Worm (Caenorhabditis elegans) whole organism, young adult: ENCODE data around the gene rnp-4.

Experiments
- B0035.1 ChIP-seq: sonication (generic microtip); optimal IDR thresholded peaks from 2 replicates; lab custom pipeline; 2016; ENCODE audit warnings: missing genetic modification characterization, mild to moderate bottlenecking, missing compliant biosample characterization, missing genotype, missing genetic modification reagents
- C06A6.2 ChIP-seq: fragments of 200-800 bp; sonication (Bioruptor generic); conservative IDR thresholded peaks from 2 replicates; pipeline ENCODE4 v1.3.6; 2022; ENCODE audit warnings: missing genetic modification characterization, missing compliant biosample characterization
- C17E4.6 ChIP-seq: fragments of 200-800 bp; sonication (Bioruptor generic); IDR thresholded peaks from 2 replicates; pipeline ENCODE4 v1.3.6; 2022; ENCODE audit warnings: missing genetic modification reagents, missing genetic modification characterization, missing compliant biosample characterization
- F23B12.7 ChIP-seq: sonication (generic microtip); optimal IDR thresholded peaks from 2 replicates; lab custom pipeline; 2017; ENCODE audit warnings: missing genetic modification characterization, mild to moderate bottlenecking, missing compliant biosample characterization, antibody characterized with exemption, moderate library complexity; ENCODE audit not compliant: insufficient read depth
- F37B4.10 ChIP-seq: fragments of 200-800 bp; sonication (Bioruptor generic); IDR thresholded peaks from 2 replicates; pipeline ENCODE4 v1.3.6; 2022; ENCODE audit warnings: missing genetic modification characterization, missing compliant biosample characterization
- F52B5.7 ChIP-seq: sonication (generic microtip); optimal IDR thresholded peaks from 2 replicates; lab custom pipeline; 2016; ENCODE audit warnings: mild to moderate bottlenecking, missing genetic modification characterization, missing compliant biosample characterization
- F57C9.4 ChIP-seq: sonication (generic microtip); optimal IDR thresholded peaks from 2 replicates; lab custom pipeline; 2017; ENCODE audit warnings: mild to moderate bottlenecking, missing genetic modification characterization, missing compliant biosample characterization
- K11D2.4 ChIP-seq: fragments of 200-800 bp; sonication (Bioruptor generic); IDR thresholded peaks from 2 replicates; pipeline ENCODE4 v1.3.6; 2022; ENCODE audit warnings: missing genetic modification reagents, missing genetic modification characterization, missing compliant biosample characterization
- K12H6.12 ChIP-seq: fragments of 200-800 bp; sonication (Bioruptor generic); optimal IDR thresholded peaks from 2 replicates; lab custom pipeline; 2018; ENCODE audit warnings: mild to moderate bottlenecking, missing genetic modification characterization, missing compliant biosample characterization
- T07F8.4 ChIP-seq: sonication (generic microtip); optimal IDR thresholded peaks from 2 replicates; lab custom pipeline; 2016; ENCODE audit warnings: mild to moderate bottlenecking, missing genetic modification characterization, moderate library complexity, missing compliant biosample characterization
- T26A5.8 ChIP-seq: sonication (generic microtip); optimal IDR thresholded peaks from 2 replicates; lab custom pipeline; 2016; ENCODE audit warnings: missing genetic modification characterization, missing compliant biosample characterization
- Y53G8AR.9 ChIP-seq: fragments of 200-800 bp; sonication (Bioruptor generic); conservative IDR thresholded peaks from 2 replicates; pipeline ENCODE4 v1.3.6; 2022; ENCODE audit warnings: missing genetic modification reagents, missing genetic modification characterization, missing compliant biosample characterization
- Y56A3A.18 ChIP-seq: fragments of 200-800 bp; sonication (Bioruptor generic); IDR thresholded peaks from 2 replicates; pipeline ENCODE4 v1.3.6; 2022; ENCODE audit warnings: missing genetic modification reagents, missing genetic modification characterization, missing compliant biosample characterization
- Y79H2A.3 ChIP-seq: fragments of 200-800 bp; sonication (Bioruptor generic); conservative IDR thresholded peaks from 2 replicates; pipeline ENCODE4 v1.3.6; 2022; ENCODE audit warnings: missing genetic modification reagents, missing genetic modification characterization, missing compliant biosample characterization
- Y95B8A.8 ChIP-seq: fragments of 200-800 bp; sonication (Bioruptor generic); IDR thresholded peaks from 2 replicates; pipeline ENCODE4 v1.3.6; 2022; ENCODE audit warnings: missing genetic modification reagents, missing genetic modification characterization, missing compliant biosample characterization
- ZK185.1 ChIP-seq: sonication (generic microtip); optimal IDR thresholded peaks from 2 replicates; lab custom pipeline; 2016; ENCODE audit warnings: mild to moderate bottlenecking, missing genetic modification characterization, missing compliant biosample characterization; ENCODE audit not compliant: poor library complexity, severe bottlenecking
- aptf-2 ChIP-seq: fragments of 200-800 bp; sonication (Bioruptor generic); conservative IDR thresholded peaks from 2 replicates; pipeline ENCODE4 v1.3.6; 2022; ENCODE audit warnings: missing genetic modification reagents, missing genetic modification characterization, missing compliant biosample characterization
- atf-7 ChIP-seq: sonication (generic microtip); optimal IDR thresholded peaks from 2 replicates; lab custom pipeline; 2017; ENCODE audit warnings: mild to moderate bottlenecking, missing genetic modification characterization, missing compliant biosample characterization
- bed-1 ChIP-seq: fragments of 200-800 bp; sonication (Bioruptor generic); IDR thresholded peaks from 2 replicates; pipeline ENCODE4 v1.3.6; 2022; ENCODE audit warnings: missing genetic modification reagents, missing genetic modification characterization, missing compliant biosample characterization
- cebp-1 ChIP-seq, 2 experiments: fragments of 200-800 bp in 1 of 2; sonication (Bioruptor generic) in 1 of 2; sonication (generic microtip) in 1 of 2; IDR thresholded peaks in 1 of 2; optimal IDR thresholded peaks in 1 of 2; 2 replicates each; pipeline versions ENCODE4 v1.3.6 to Lab custom; 2017 to 2022; ENCODE audit warnings: missing compliant biosample characterization in 2 of 2, missing genetic modification characterization in 2 of 2, mild to moderate bottlenecking in 1 of 2, missing genetic modification reagents in 1 of 2, moderate library complexity in 1 of 2
- chd-7 ChIP-seq: sonication (generic microtip); optimal IDR thresholded peaks from 2 replicates; lab custom pipeline; 2016; ENCODE audit warnings: mild to moderate bottlenecking, missing genetic modification characterization, moderate library complexity, missing compliant biosample characterization
- die-1 ChIP-seq: sonication (generic microtip); optimal IDR thresholded peaks from 2 replicates; lab custom pipeline; 2016; ENCODE audit warnings: missing genotype, mild to moderate bottlenecking, missing genetic modification characterization, missing compliant biosample characterization
- dox-1 ChIP-seq: fragments of 200-800 bp; sonication (Bioruptor generic); IDR thresholded peaks from 2 replicates; pipeline ENCODE4 v1.3.6; 2022; ENCODE audit warnings: missing genetic modification reagents, missing genetic modification characterization, missing compliant biosample characterization
- dpff-1 ChIP-seq: sonication (generic microtip); optimal IDR thresholded peaks from 2 replicates; lab custom pipeline; 2017; ENCODE audit warnings: mild to moderate bottlenecking, missing genetic modification characterization, missing compliant biosample characterization
- dpl-1 ChIP-seq: fragments of 150-350 bp; optimal IDR thresholded peaks from 2 replicates; lab custom pipeline; 2014; ENCODE audit warnings: missing biosample characterization, missing genetic modification reagents, missing genetic modification characterization
- efl-1 ChIP-seq: fragments of 150-350 bp; optimal IDR thresholded peaks from 2 replicates; lab custom pipeline; 2014; ENCODE audit warnings: missing biosample characterization, missing genetic modification reagents, missing genetic modification characterization
- fkh-3 ChIP-seq: sonication (generic microtip); optimal IDR thresholded peaks from 2 replicates; lab custom pipeline; 2016; ENCODE audit warnings: mild to moderate bottlenecking, missing genetic modification characterization, missing compliant biosample characterization
- hlh-12 ChIP-seq: sonication (generic microtip); optimal IDR thresholded peaks from 2 replicates; lab custom pipeline; 2016; ENCODE audit warnings: missing genetic modification characterization, missing compliant biosample characterization
- hmg-1.2 ChIP-seq: fragments of 200-800 bp; sonication (Bioruptor generic); IDR thresholded peaks from 2 replicates; pipeline ENCODE4 v1.3.6; 2022; ENCODE audit warnings: missing genetic modification reagents, missing genetic modification characterization, missing compliant biosample characterization
- hrde-1 ChIP-seq: sonication (generic microtip); optimal IDR thresholded peaks from 2 replicates; lab custom pipeline; 2016; ENCODE audit warnings: missing genetic modification characterization, mild to moderate bottlenecking, missing compliant biosample characterization, moderate library complexity, missing genotype, missing genetic modification reagents, borderline replicate concordance
- lag-1 ChIP-seq: fragments of 200-800 bp; sonication (Bioruptor generic); IDR thresholded peaks from 2 replicates; pipeline ENCODE4 v1.3.6; 2022; ENCODE audit warnings: missing genetic modification reagents, missing genetic modification characterization, missing compliant biosample characterization
- let-607 ChIP-seq, 2 experiments: fragments of 200-800 bp in 1 of 2; sonication (Bioruptor generic) in 1 of 2; sonication (generic microtip) in 1 of 2; optimal IDR thresholded peaks; 2 replicates each; lab custom pipeline; 2016 to 2018; ENCODE audit warnings: mild to moderate bottlenecking in 2 of 2, missing compliant biosample characterization in 2 of 2, missing genetic modification characterization in 2 of 2, moderate library complexity in 2 of 2, missing genotype in 1 of 2
- lin-35 ChIP-seq, 3 experiments: fragments of 150-350 bp in 2 of 3; sonication (generic microtip) in 1 of 3; optimal IDR thresholded peaks; 2 replicates each; lab custom pipeline; 2014 to 2018; ENCODE audit warnings: missing biosample characterization in 3 of 3, missing genetic modification characterization in 3 of 3, missing genetic modification reagents in 3 of 3
- lsl-1 ChIP-seq: fragments of 200-800 bp; sonication (Bioruptor generic); optimal IDR thresholded peaks from 2 replicates; lab custom pipeline; 2018; ENCODE audit warnings: mild to moderate bottlenecking, missing genetic modification characterization, moderate library complexity, missing compliant biosample characterization
- madf-10 ChIP-seq: sonication (generic microtip); optimal IDR thresholded peaks from 2 replicates; lab custom pipeline; 2016; ENCODE audit warnings: mild to moderate bottlenecking, missing genetic modification characterization, missing compliant biosample characterization
- madf-3 ChIP-seq: fragments of 200-800 bp; sonication (Bioruptor generic); IDR thresholded peaks from 2 replicates; pipeline ENCODE4 v1.3.6; 2022; ENCODE audit warnings: missing genetic modification reagents, missing genetic modification characterization, missing compliant biosample characterization
- madf-6 ChIP-seq: fragments of 200-800 bp; sonication (Bioruptor generic); IDR thresholded peaks from 2 replicates; pipeline ENCODE4 v1.3.6; 2022; ENCODE audit warnings: missing genetic modification reagents, missing genetic modification characterization, missing compliant biosample characterization
- mcd-1 ChIP-seq: fragments of 200-800 bp; sonication (Bioruptor generic); IDR thresholded peaks from 2 replicates; pipeline ENCODE4 v1.3.6; 2022; ENCODE audit warnings: missing genetic modification reagents, missing genetic modification characterization, missing compliant biosample characterization
- mxl-1 ChIP-seq: sonication (generic microtip); optimal IDR thresholded peaks from 2 replicates; lab custom pipeline; 2016; ENCODE audit warnings: missing genetic modification characterization, missing compliant biosample characterization
- nhr-90 ChIP-seq: sonication (generic microtip); optimal IDR thresholded peaks from 2 replicates; lab custom pipeline; 2016; ENCODE audit warnings: missing genotype, mild to moderate bottlenecking, missing genetic modification characterization, missing compliant biosample characterization
- repo-1 ChIP-seq: sonication (generic microtip); optimal IDR thresholded peaks from 2 replicates; lab custom pipeline; 2017; ENCODE audit warnings: mild to moderate bottlenecking, missing genetic modification characterization, missing compliant biosample characterization
- snpc-1.3 ChIP-seq: sonication (generic microtip); optimal IDR thresholded peaks from 2 replicates; lab custom pipeline; 2017; ENCODE audit warnings: missing genetic modification characterization, mild to moderate bottlenecking, missing compliant biosample characterization, antibody characterized with exemption, moderate library complexity, missing genotype, missing genetic modification reagents; ENCODE audit not compliant: insufficient read depth
- sptf-2 ChIP-seq: fragments of 200-800 bp; sonication (Bioruptor generic); optimal IDR thresholded peaks from 2 replicates; lab custom pipeline; 2018; ENCODE audit warnings: mild to moderate bottlenecking, missing genetic modification characterization, missing compliant biosample characterization
- tbp1 ChIP-seq: fragments of 200-800 bp; sonication (Bioruptor generic); optimal IDR thresholded peaks from 2 replicates; lab custom pipeline; 2018; ENCODE audit warnings: mild to moderate bottlenecking, missing genetic modification characterization, missing compliant biosample characterization
- unc-130 ChIP-seq: sonication (generic microtip); optimal IDR thresholded peaks from 2 replicates; lab custom pipeline; 2016; ENCODE audit warnings: missing genetic modification reagents, missing genetic modification characterization, missing compliant biosample characterization
- xnd-1 ChIP-seq: sonication (generic microtip); optimal IDR thresholded peaks from 2 replicates; lab custom pipeline; 2016; ENCODE audit warnings: missing genotype, missing genetic modification reagents, missing genetic modification characterization, missing compliant biosample characterization

The rnp-4 gene

DNA sequence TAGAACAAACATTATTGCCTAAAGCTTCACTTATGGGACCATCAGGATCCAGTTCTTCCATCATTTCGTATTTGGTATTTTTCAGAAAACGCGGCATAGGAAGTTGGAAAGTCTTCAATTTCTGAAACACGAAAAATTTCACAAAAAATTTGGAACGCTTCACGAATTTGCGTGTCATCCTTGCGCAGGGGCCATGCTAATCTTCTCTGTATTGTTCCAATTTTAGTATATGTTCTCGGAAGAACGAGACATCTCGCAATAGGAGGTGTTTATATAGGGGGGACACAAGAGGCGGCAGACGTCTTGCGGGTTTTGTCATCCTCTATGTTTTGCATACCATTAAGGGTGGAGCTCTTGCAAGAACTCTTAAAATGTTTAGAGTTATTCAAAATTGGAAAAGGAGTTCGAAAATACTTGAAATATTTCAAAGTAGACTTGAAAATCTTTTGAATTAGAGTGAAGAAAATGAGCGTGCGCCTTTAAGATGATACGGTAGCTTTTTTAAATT lies 20.7 kb downstream of the rnp-4 start (continued):
- TF ChIP-seq C06A6.2 = peak; percentile 59
- peak; percentile 70; the same call in 1 of the 2 replicates for TF ChIP-seq C17E4.6
- peak; percentile 71 for TF ChIP-seq xnd-1 (tag; lab: Kevin White, UChicago)

DNA sequence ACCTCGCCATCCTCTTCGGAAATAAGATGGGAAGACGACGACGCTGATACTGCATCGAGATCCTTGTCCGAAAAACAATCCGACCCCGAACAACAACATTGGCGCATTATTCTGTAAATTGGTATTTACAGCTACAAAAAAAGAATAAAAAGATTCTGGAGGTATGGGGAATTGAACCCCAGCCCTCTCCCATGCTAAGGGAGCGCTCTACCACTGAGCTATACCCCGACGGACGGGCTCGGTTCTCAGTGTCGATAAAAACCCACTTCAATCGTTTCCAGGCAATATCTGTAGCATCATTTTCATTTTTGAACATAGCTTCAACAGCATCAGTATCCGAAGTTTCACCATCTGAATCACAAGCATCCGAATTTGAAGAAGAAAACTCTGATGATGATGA lies 22.7 kb downstream of the rnp-4 start:
- no peak for TF ChIP-seq Y53G8AR.9 (GFP tag; lab: Robert Waterston, UW)
- no peak for TF ChIP-seq madf-3
- TF ChIP-seq T26A5.8 (tag; lab: Kevin White, UChicago) = no peak
- TF ChIP-seq atf-7 (tag; lab: Kevin White, UChicago) = no peak
- no peak for TF ChIP-seq aptf-2 (GFP tag; lab: Robert Waterston, UW)
- TF ChIP-seq Y79H2A.3 (GFP tag; lab: Robert Waterston, UW) = no peak
- no peak for TF ChIP-seq B0035.1 (tag; lab: Kevin White, UChicago)
- TF ChIP-seq die-1 (tag; lab: Kevin White, UChicago) = peak; percentile 63
- no peak for TF ChIP-seq F23B12.7 (tag; lab: Kevin White, UChicago)
- peak; percentile 61 for TF ChIP-seq madf-6 (GFP tag; lab: Robert Waterston, UW)
- TF ChIP-seq K12H6.12 (tag; lab: Kevin White, UChicago) = no peak
- TF ChIP-seq T07F8.4 (tag; lab: Kevin White, UChicago) = no peak
- no peak for TF ChIP-seq efl-1 (GFP tag; lab: Kevin White, UChicago)
- no peak for TF ChIP-seq lag-1 (GFP tag; lab: Robert Waterston, UW)
- TF ChIP-seq cebp-1 (GFP tag; IDR thresholded peaks at IDR 0.05; lab: Robert Waterston, UW) = no peak
- TF ChIP-seq cebp-1 (tag; optimal IDR thresholded peaks at IDR 0.05; lab: Kevin White, UChicago) = peak; percentile 46
- TF ChIP-seq dpff-1 (tag; lab: Kevin White, UChicago) = no peak
- no peak for TF ChIP-seq repo-1 (tag; lab: Kevin White, UChicago)
- no peak for TF ChIP-seq lin-35 (GFP tag; optimal IDR thresholded peaks at IDR 0.05; lab: Kevin White, UChicago)
- no peak for TF ChIP-seq dpl-1 (GFP tag; lab: Kevin White, UChicago)
- peak; percentile 34 for TF ChIP-seq nhr-90
- TF ChIP-seq chd-7 (tag; lab: Kevin White, UChicago) = peak; percentile 6
- peak; percentile 88 for TF ChIP-seq tbp1 (GFP tag; lab: Kevin White, UChicago)
- TF ChIP-seq hmg-1.2 = peak; percentile 54
- no peak for TF ChIP-seq F37B4.10 (GFP tag; lab: Robert Waterston, UW)
- TF ChIP-seq madf-10 (tag; lab: Kevin White, UChicago) = no peak
- no peak for TF ChIP-seq let-607 (tag; optimal IDR thresholded peaks at IDR 0.05; lab: Kevin White, UChicago)
- TF ChIP-seq snpc-1.3 (tag; lab: Kevin White, UChicago) = no peak
- peak; percentile 26 for TF ChIP-seq lsl-1 (GFP tag; lab: Kevin White, UChicago)
- no peak for TF ChIP-seq unc-130 (GFP tag; lab: Kevin White, UChicago)
- no peak for TF ChIP-seq hlh-12 (tag; lab: Kevin White, UChicago)
- TF ChIP-seq hrde-1 (tag; lab: Kevin White, UChicago) = no peak
- no peak for TF ChIP-seq sptf-2 (GFP tag; lab: Kevin White, UChicago)
- TF ChIP-seq mcd-1 (GFP tag; lab: Robert Waterston, UW) = no peak
- TF ChIP-seq mxl-1 (tag; lab: Kevin White, UChicago) = no peak
- no peak for TF ChIP-seq F57C9.4 (tag; lab: Kevin White, UChicago)
- TF ChIP-seq Y56A3A.18 = no peak
- no peak for TF ChIP-seq fkh-3
- no peak for TF ChIP-seq ZK185.1 (tag; lab: Kevin White, UChicago)
- peak; percentile 29 for TF ChIP-seq F52B5.7 (tag; lab: Kevin White, UChicago)
- TF ChIP-seq bed-1 (GFP tag; lab: Robert Waterston, UW) = 0 out of 2 replicates have a peak, but pooled peaks have one; percentile 59
- peak; percentile 77 for TF ChIP-seq dox-1 (GFP tag; lab: Robert Waterston, UW)
- no peak for TF ChIP-seq Y95B8A.8 (GFP tag; lab: Robert Waterston, UW)
- no peak for TF ChIP-seq K11D2.4 (GFP tag; lab: Robert Waterston, UW)
